Worm (Caenorhabditis elegans) whole organism, L3 larva: ENCODE measurements around the gene T12G3.11.

ENCODE experiments used
- elt-3 ChIP-seq, 3 experiments: fragments of 150-350 bp in 1 of 3; sonication (generic microtip) in 2 of 3; optimal IDR thresholded peaks; 2 replicates in 2 of 3; 4 replicates in 1 of 3; lab custom pipeline; 2014 to 2017; ENCODE audit warnings: missing biosample characterization in 3 of 3, missing genetic modification characterization in 3 of 3
- hmg-11 ChIP-seq: sonication (generic microtip); optimal IDR thresholded peaks from 2 replicates; lab custom pipeline; 2016; ENCODE audit warnings: missing genetic modification characterization, missing compliant biosample characterization
- jun-1 ChIP-seq: fragments of 150-350 bp; optimal IDR thresholded peaks from 2 replicates; lab custom pipeline; 2014; ENCODE audit warnings: missing biosample characterization, missing genetic modification reagents, missing genetic modification characterization
- pha-4 ChIP-seq: fragments of 150-350 bp; optimal IDR thresholded peaks from 2 replicates; lab custom pipeline; 2014; ENCODE audit warnings: missing biosample characterization, missing genetic modification reagents, missing genetic modification characterization
- ztf-11 ChIP-seq: fragments of 150-350 bp; optimal IDR thresholded peaks from 2 replicates; lab custom pipeline; 2014; ENCODE audit warnings: missing biosample characterization, missing genetic modification characterization
- ztf-4 ChIP-seq: fragments of 150-350 bp; optimal IDR thresholded peaks from 2 replicates; lab custom pipeline; 2014; ENCODE audit warnings: missing biosample characterization, missing genetic modification characterization

DNA sequence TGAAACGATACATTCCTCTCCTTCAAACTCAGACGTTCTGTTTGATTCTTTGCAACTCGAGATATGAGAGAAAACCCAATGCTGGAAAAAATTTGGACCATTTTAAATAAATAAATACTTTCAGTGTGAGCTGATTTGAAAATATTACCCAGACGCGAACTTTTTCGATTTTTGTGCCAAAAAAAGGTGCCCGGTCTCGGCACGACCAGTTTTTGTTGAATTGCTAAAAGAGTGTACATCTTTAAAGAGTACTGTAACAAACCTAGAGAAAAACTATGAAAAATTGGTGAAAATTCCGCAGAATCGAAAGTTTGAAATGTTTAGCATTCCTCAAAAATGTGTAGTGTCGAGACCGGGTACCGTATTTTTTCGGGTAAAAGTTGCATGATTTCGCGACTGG, 31.7 kb upstream of the T12G3.11 start, which contains the start of gene K08E4.8:
- TF ChIP-seq jun-1 (tag; lab: Kevin White, UChicago) (no peak), ztf-4 (tag; lab: Kevin White, UChicago) (no peak), pha-4 (tag; lab: Kevin White, UChicago) (no peak), elt-3 (tag; optimal IDR thresholded peaks at IDR 0.05; lab: Kevin White, UChicago) (no peak), ztf-11 (tag; lab: Kevin White, UChicago) (no peak), hmg-11 (tag; lab: Kevin White, UChicago) (no peak)
